Fruit fly (Drosophila melanogaster): ENCODE measurements around the gene CG34316.

The CG34316 gene

DNA sequence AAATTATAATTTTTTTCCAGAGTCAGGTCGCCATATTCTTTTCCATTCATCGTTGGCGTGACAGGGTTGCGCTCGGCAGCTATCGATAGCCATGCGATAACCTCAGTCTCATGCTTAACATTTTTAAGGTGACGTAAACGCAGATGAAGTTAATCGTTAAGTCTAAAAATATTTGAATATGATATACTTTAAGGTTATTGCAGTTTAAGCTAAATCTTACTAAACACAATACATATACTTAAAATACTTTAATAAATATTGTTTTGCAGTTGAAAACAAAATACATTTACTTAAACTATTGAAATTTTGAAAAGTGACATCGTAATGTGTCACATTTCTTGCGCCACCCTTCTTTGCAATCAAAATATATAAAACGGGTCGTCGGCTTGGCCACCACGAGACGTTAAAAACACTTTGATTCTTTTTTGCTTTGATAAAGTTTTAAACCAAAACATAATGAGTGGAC lies 44.8 kb downstream of the CG34316 start, which contains the start of the genes Cp190 and CG4338:
Cp190 (minus strand) TSS at position 84 of the 466 bp plus-strand sequence.
CG4338 (plus strand) TSS at position 365 of the 466 bp plus-strand sequence.
- peak; percentile 99 for TF ChIP-seq CG17801 (GFP tag; optimal IDR thresholded peaks at IDR 0.05; ENCODE audit: partially characterized antibody)

DNA sequence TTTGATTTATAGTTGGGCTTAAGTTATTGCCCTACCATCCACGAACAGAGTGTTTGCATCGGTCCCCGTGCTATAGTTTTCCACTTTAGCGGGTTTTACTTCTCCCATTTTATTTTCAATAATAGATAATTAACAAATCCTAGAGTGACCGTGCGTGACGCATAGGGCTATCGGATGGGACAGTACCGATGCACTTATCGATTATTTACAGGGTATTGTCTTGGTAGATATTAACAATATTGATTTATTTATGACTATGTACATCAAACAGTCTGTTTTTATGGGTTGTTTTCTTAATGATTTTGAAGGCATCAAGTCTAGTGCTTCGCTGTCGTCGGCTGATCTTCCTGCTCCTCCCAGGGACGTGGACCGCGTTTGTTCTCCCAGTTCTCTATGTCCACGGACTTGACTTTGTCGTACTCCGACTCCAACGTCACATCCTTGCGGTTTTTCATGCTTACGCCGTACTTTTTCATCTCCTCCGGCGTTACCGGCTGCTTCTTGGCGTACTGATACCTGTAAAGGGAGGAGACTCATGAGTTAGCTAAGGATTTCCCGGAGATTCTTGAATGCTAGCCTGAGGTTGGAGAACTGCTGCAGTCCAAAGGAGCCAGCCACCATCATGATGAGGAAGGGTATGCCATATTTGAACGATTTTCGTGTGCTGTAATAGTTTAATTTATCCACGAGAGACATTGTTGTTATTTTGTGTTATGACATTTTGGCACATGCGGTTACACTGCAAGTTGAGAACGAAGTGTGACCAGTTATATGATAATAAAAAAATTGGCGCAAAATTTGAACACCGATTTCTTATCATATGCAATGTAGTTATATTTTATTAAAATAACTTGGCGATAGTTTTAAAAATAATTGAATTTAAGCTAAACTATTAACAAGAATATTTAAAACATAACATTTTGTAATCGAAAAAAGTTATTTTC lies 47.8 kb downstream of the CG34316 start, which contains the start of the genes MRG15 and Tm1:
MRG15 (minus strand) TSS at position 184 of the 944 bp plus-strand sequence.
Tm1 (plus strand) TSS at position 295 of the 944 bp plus-strand sequence.
- no peak for TF ChIP-seq CG17801 (GFP tag; optimal IDR thresholded peaks at IDR 0.05; ENCODE audit: partially characterized antibody)

DNA sequence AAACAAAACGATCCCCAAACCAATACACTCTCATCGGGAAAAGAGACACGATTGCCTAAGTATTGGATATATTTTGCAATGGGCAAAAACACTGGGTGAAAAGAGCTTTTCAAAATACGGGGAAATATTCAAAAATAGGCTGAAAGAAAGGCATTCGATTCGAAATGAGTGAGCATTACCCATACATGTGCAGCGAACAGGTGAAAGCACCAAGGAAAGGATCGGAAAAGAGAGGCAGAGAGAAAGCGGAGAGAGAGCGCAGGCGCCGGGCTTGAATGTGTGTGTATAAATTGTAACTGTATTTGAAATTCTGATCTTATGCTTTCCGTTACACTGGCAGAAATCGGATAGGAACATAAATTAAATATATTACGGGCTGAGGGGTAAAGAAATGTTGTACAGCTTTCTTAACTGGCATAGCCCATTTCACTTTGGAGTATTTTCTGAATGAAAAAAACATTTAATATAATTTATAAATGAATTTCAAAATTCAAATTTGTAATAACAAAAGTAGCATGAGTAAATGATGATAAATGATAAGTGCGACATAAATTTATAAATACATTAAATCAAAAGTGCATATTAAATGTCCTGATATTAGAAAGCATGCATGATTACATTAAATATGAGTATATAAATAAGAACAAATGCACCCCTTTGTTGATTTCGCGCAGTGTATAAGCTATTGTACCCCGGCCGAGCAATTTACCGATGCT lies 50.4 kb downstream of the CG34316 start:
- TF ChIP-seq CG17801 (GFP tag; optimal IDR thresholded peaks at IDR 0.05; ENCODE audit: partially characterized antibody): peak; percentile 25

Measured in ovary, adult (tissue).